Worm (Caenorhabditis elegans): ENCODE results near the gene srx-134.

Gene srx-134

ce11 chrV:13889516-13889915 lies 33.2 kb upstream of the srx-134 start, which contains the start of gene spp-12:
Gene spp-12 (plus strand): TSS chrV:13889816.
- no peak for TF ChIP-seq klf-2 (GFP tag; conservative IDR thresholded peaks at IDR 0.05)
- no peak for TF ChIP-seq ztf-23 (GFP tag; IDR thresholded peaks at IDR 0.05)
- no peak for TF ChIP-seq ztf-29 (GFP tag; IDR thresholded peaks at IDR 0.05)
- TF ChIP-seq cog-1 (tag; optimal IDR thresholded peaks at IDR 0.05) = no peak
- TF ChIP-seq med-1 (GFP tag; optimal IDR thresholded peaks at IDR 0.05; ENCODE audit: insufficient read depth) = no peak
- no peak for TF ChIP-seq flt-1 (GFP tag; IDR thresholded peaks at IDR 0.05)
- no peak for TF ChIP-seq tab-1 (GFP tag; IDR thresholded peaks at IDR 0.05)
- no peak for TF ChIP-seq ref-1 (GFP tag; conservative IDR thresholded peaks at IDR 0.05)

ce11 chrV:13887358-13887757 lies 31.1 kb upstream of the srx-134 start, which contains the start of gene srsx-19:
Gene srsx-19 (plus strand): TSS chrV:13887658.
- no peak for TF ChIP-seq T22C8.4 (GFP tag; IDR thresholded peaks at IDR 0.05)
- no peak for TF ChIP-seq med-1 (GFP tag; optimal IDR thresholded peaks at IDR 0.05; ENCODE audit: insufficient read depth)
- no peak for TF ChIP-seq ztf-29 (GFP tag; IDR thresholded peaks at IDR 0.05)
- TF ChIP-seq flt-1 (GFP tag; IDR thresholded peaks at IDR 0.05) = no peak
- no peak for TF ChIP-seq klf-2 (GFP tag; conservative IDR thresholded peaks at IDR 0.05)
- no peak for TF ChIP-seq tab-1 (GFP tag; IDR thresholded peaks at IDR 0.05)
- no peak for TF ChIP-seq cog-1 (tag; optimal IDR thresholded peaks at IDR 0.05)
- no peak for TF ChIP-seq ztf-23 (GFP tag; IDR thresholded peaks at IDR 0.05)
- no peak for TF ChIP-seq ref-1 (GFP tag; conservative IDR thresholded peaks at IDR 0.05)

- no peak for TF ChIP-seq cog-1 (tag; optimal IDR thresholded peaks at IDR 0.05)
These were observed 24.3 kb upstream of the srx-134 start, which contains the start of gene T22G5.3 for ce11 chrV:13880607-13881006. Gene T22G5.3 (plus strand): TSS chrV:13880907.

ce11 chrV:13880163-13880562 lies 23.9 kb upstream of the srx-134 start:
- TF ChIP-seq ref-1 (GFP tag; conservative IDR thresholded peaks at IDR 0.05) = no peak
- no peak for TF ChIP-seq ztf-23 (GFP tag; IDR thresholded peaks at IDR 0.05)
- TF ChIP-seq T22C8.4 (GFP tag; IDR thresholded peaks at IDR 0.05) = no peak
- no peak for TF ChIP-seq med-1 (GFP tag; optimal IDR thresholded peaks at IDR 0.05; ENCODE audit: insufficient read depth)
- TF ChIP-seq tab-1 (GFP tag; IDR thresholded peaks at IDR 0.05) = no peak
- TF ChIP-seq klf-2 (GFP tag; conservative IDR thresholded peaks at IDR 0.05) = no peak
- no peak for TF ChIP-seq cog-1 (tag; optimal IDR thresholded peaks at IDR 0.05)
- TF ChIP-seq ztf-29 (GFP tag; IDR thresholded peaks at IDR 0.05) = no peak
- no peak for TF ChIP-seq flt-1 (GFP tag; IDR thresholded peaks at IDR 0.05)

- no peak for TF ChIP-seq tab-1 (GFP tag; IDR thresholded peaks at IDR 0.05)
- TF ChIP-seq flt-1 (GFP tag; IDR thresholded peaks at IDR 0.05) = no peak
- no peak for TF ChIP-seq cog-1 (tag; optimal IDR thresholded peaks at IDR 0.05)
- TF ChIP-seq ztf-29 (GFP tag; IDR thresholded peaks at IDR 0.05) = no peak
- no peak for TF ChIP-seq ztf-23 (GFP tag; IDR thresholded peaks at IDR 0.05)
- TF ChIP-seq T22C8.4 (GFP tag; IDR thresholded peaks at IDR 0.05) = no peak
- no peak for TF ChIP-seq med-1 (GFP tag; optimal IDR thresholded peaks at IDR 0.05; ENCODE audit: insufficient read depth)
- no peak for TF ChIP-seq klf-2 (GFP tag; conservative IDR thresholded peaks at IDR 0.05)
- no peak for TF ChIP-seq ref-1 (GFP tag; conservative IDR thresholded peaks at IDR 0.05)
These were observed 23.0 kb upstream of the srx-134 start, which contains the start of gene lbp-7 for ce11 chrV:13879241-13879640. Gene lbp-7 (plus strand): TSS chrV:13879552.

- TF ChIP-seq ztf-29 (GFP tag; IDR thresholded peaks at IDR 0.05) (no peak), tab-1 (GFP tag; IDR thresholded peaks at IDR 0.05) (no peak), flt-1 (GFP tag; IDR thresholded peaks at IDR 0.05) (no peak), med-1 (GFP tag; optimal IDR thresholded peaks at IDR 0.05; ENCODE audit: insufficient read depth) (no peak), cog-1 (tag; optimal IDR thresholded peaks at IDR 0.05) (no peak), ztf-23 (GFP tag; IDR thresholded peaks at IDR 0.05) (no peak), T22C8.4 (GFP tag; IDR thresholded peaks at IDR 0.05) (no peak), ref-1 (GFP tag; conservative IDR thresholded peaks at IDR 0.05) (no peak), klf-2 (GFP tag; conservative IDR thresholded peaks at IDR 0.05) (no peak)
These were observed 21.9 kb upstream of the srx-134 start for ce11 chrV:13878226-13878625.

- TF ChIP-seq ztf-29 (GFP tag; IDR thresholded peaks at IDR 0.05) (no peak), tab-1 (GFP tag; IDR thresholded peaks at IDR 0.05) (no peak), med-1 (GFP tag; optimal IDR thresholded peaks at IDR 0.05; ENCODE audit: insufficient read depth) (no peak), cog-1 (tag; optimal IDR thresholded peaks at IDR 0.05) (no peak), T22C8.4 (GFP tag; IDR thresholded peaks at IDR 0.05) (no peak), klf-2 (GFP tag; conservative IDR thresholded peaks at IDR 0.05) (no peak), ztf-23 (GFP tag; IDR thresholded peaks at IDR 0.05) (no peak), flt-1 (GFP tag; IDR thresholded peaks at IDR 0.05) (no peak), ref-1 (GFP tag; conservative IDR thresholded peaks at IDR 0.05) (no peak)
These were observed 20.3 kb upstream of the srx-134 start, which contains the start of gene T22G5.1 for ce11 chrV:13876529-13876928. Gene T22G5.1 (plus strand): TSS chrV:13876829.

ce11 chrV:13873323-13873722 lies 17.0 kb upstream of the srx-134 start:
- TF ChIP-seq med-1 (GFP tag; optimal IDR thresholded peaks at IDR 0.05; ENCODE audit: insufficient read depth) (no peak), ztf-29 (GFP tag; IDR thresholded peaks at IDR 0.05) (no peak), tab-1 (GFP tag; IDR thresholded peaks at IDR 0.05) (no peak), flt-1 (GFP tag; IDR thresholded peaks at IDR 0.05) (no peak), klf-2 (GFP tag; conservative IDR thresholded peaks at IDR 0.05) (no peak), T22C8.4 (GFP tag; IDR thresholded peaks at IDR 0.05) (no peak), ref-1 (GFP tag; conservative IDR thresholded peaks at IDR 0.05) (no peak), cog-1 (tag; optimal IDR thresholded peaks at IDR 0.05) (no peak), ztf-23 (GFP tag; IDR thresholded peaks at IDR 0.05) (no peak)

- TF ChIP-seq cog-1 (tag; optimal IDR thresholded peaks at IDR 0.05) (no peak), ztf-29 (GFP tag; IDR thresholded peaks at IDR 0.05) (no peak), med-1 (GFP tag; optimal IDR thresholded peaks at IDR 0.05; ENCODE audit: insufficient read depth) (no peak), klf-2 (GFP tag; conservative IDR thresholded peaks at IDR 0.05) (no peak), T22C8.4 (GFP tag; IDR thresholded peaks at IDR 0.05) (no peak), ztf-23 (GFP tag; IDR thresholded peaks at IDR 0.05) (no peak), tab-1 (GFP tag; IDR thresholded peaks at IDR 0.05) (no peak), flt-1 (GFP tag; IDR thresholded peaks at IDR 0.05) (no peak), ref-1 (GFP tag; conservative IDR thresholded peaks at IDR 0.05) (no peak)
These were observed 16.6 kb upstream of the srx-134 start, which contains the start of gene cpt-5 for ce11 chrV:13872895-13873294. Gene cpt-5 (plus strand): TSS chrV:13873195.

- no peak for TF ChIP-seq klf-2 (GFP tag; conservative IDR thresholded peaks at IDR 0.05)
- TF ChIP-seq flt-1 (GFP tag; IDR thresholded peaks at IDR 0.05) = no peak
- TF ChIP-seq T22C8.4 (GFP tag; IDR thresholded peaks at IDR 0.05) = no peak
These were observed 13.3 kb upstream of the srx-134 start for ce11 chrV:13869551-13869950.

Data from whole organism, midembryonic.